Worm (Caenorhabditis elegans) whole organism, early embryonic: ENCODE data around the gene T17A3.12.

Experiments used
- B0310.2 ChIP-seq: sonication (generic microtip); optimal IDR thresholded peaks from 2 replicates; lab custom pipeline; 2016; ENCODE audit warnings: mild to moderate bottlenecking, missing genetic modification characterization, missing compliant biosample characterization
- F13C5.2 ChIP-seq: sonication (generic microtip); optimal IDR thresholded peaks from 2 replicates; lab custom pipeline; 2017; ENCODE audit warnings: mild to moderate bottlenecking, missing genetic modification characterization, inconsistent platforms, missing compliant biosample characterization
- aly-1 ChIP-seq: sonication (generic microtip); optimal IDR thresholded peaks from 2 replicates; lab custom pipeline; 2016; ENCODE audit warnings: missing genetic modification characterization, missing compliant biosample characterization
- ama-1 ChIP-seq: fragments of 150-350 bp; optimal IDR thresholded peaks from 2 replicates; lab custom pipeline; 2014
- ceh-13 ChIP-seq: fragments of 200-800 bp; sonication (Bioruptor generic); optimal IDR thresholded peaks from 2 replicates; lab custom pipeline; 2018; ENCODE audit warnings: mild to moderate bottlenecking, missing genetic modification characterization, missing compliant biosample characterization
- ceh-36 ChIP-seq: sonication (generic microtip); optimal IDR thresholded peaks from 2 replicates; lab custom pipeline; 2016; ENCODE audit warnings: missing genetic modification characterization, inconsistent platforms, missing compliant biosample characterization
- ets-7 ChIP-seq: sonication (generic microtip); optimal IDR thresholded peaks from 2 replicates; lab custom pipeline; 2016; ENCODE audit warnings: missing genotype, missing genetic modification characterization, missing compliant biosample characterization
- flt-1 ChIP-seq: fragments of 200-800 bp; sonication (Bioruptor generic); IDR thresholded peaks from 2 replicates; pipeline ENCODE4 v1.3.6; 2022; ENCODE audit warnings: missing genetic modification characterization, missing compliant biosample characterization
- hmbx-1 ChIP-seq: sonication (generic microtip); optimal IDR thresholded peaks from 2 replicates; lab custom pipeline; 2016; ENCODE audit warnings: mild to moderate bottlenecking, missing genetic modification characterization, missing compliant biosample characterization
- hmg-4 ChIP-seq: fragments of 200-800 bp; sonication (Bioruptor generic); optimal IDR thresholded peaks from 2 replicates; lab custom pipeline; 2018; ENCODE audit warnings: mild to moderate bottlenecking, missing genetic modification characterization, missing compliant biosample characterization
- hnd-1 ChIP-seq: sonication (generic microtip); optimal IDR thresholded peaks from 2 replicates; lab custom pipeline; 2016; ENCODE audit warnings: missing genetic modification characterization, missing compliant biosample characterization
- pes-1 ChIP-seq: fragments of 200-800 bp; sonication (Bioruptor generic); IDR thresholded peaks from 2 replicates; pipeline ENCODE4 v1.3.6; 2022; ENCODE audit warnings: missing genetic modification reagents, missing genetic modification characterization, missing compliant biosample characterization
- scrt-1 ChIP-seq: fragments of 200-800 bp; sonication (Bioruptor generic); IDR thresholded peaks from 2 replicates; pipeline ENCODE4 v1.3.6; 2022; ENCODE audit warnings: missing genetic modification characterization, missing compliant biosample characterization
- sea-1 ChIP-seq: fragments of 200-800 bp; sonication (Bioruptor generic); conservative IDR thresholded peaks from 2 replicates; pipeline ENCODE4 v1.3.6; 2022; ENCODE audit warnings: missing genetic modification characterization, missing compliant biosample characterization
- tbx-11 ChIP-seq: fragments of 200-800 bp; sonication (Bioruptor generic); IDR thresholded peaks from 2 replicates; pipeline ENCODE4 v1.3.6; 2022; ENCODE audit warnings: missing genetic modification characterization, missing compliant biosample characterization
- tbx-37 ChIP-seq: fragments of 200-800 bp; sonication (Bioruptor generic); conservative IDR thresholded peaks from 2 replicates; pipeline ENCODE4 v1.3.6; 2022; ENCODE audit warnings: missing genetic modification reagents, missing genetic modification characterization, missing compliant biosample characterization
- tra-4 ChIP-seq: sonication (generic microtip); optimal IDR thresholded peaks from 2 replicates; lab custom pipeline; 2017; ENCODE audit warnings: missing genetic modification characterization, missing compliant biosample characterization

Gene T17A3.12

ce11 chrIII:173501-173900 lies 28.5 kb upstream of the T17A3.12 start, which contains the start of gene F40G9.19:
Gene F40G9.19 (plus strand): TSS chrIII:173801.
- no peak for TF ChIP-seq ets-7 (tag; lab: Kevin White, UChicago)
- TF ChIP-seq tra-4 (tag; lab: Kevin White, UChicago), result no peak
- no peak for TF ChIP-seq flt-1 (GFP tag; lab: Robert Waterston, UW)
- no peak for TF ChIP-seq tbx-11 (GFP tag; lab: Robert Waterston, UW)
- TF ChIP-seq aly-1 (tag; lab: Kevin White, UChicago), result no peak
- TF ChIP-seq scrt-1 (GFP tag; lab: Robert Waterston, UW), result no peak
- TF ChIP-seq pes-1 (GFP tag; lab: Robert Waterston, UW), result no peak
- no peak for TF ChIP-seq ama-1 (lab: Kevin White, UChicago)
- TF ChIP-seq sea-1 (GFP tag; lab: Robert Waterston, UW), result no peak
- no peak for TF ChIP-seq tbx-37 (GFP tag; lab: Robert Waterston, UW)
- TF ChIP-seq F13C5.2 (tag; lab: Kevin White, UChicago), result no peak
- TF ChIP-seq ceh-13 (GFP tag; lab: Kevin White, UChicago), result no peak
- no peak for TF ChIP-seq hnd-1 (tag; lab: Kevin White, UChicago)
- TF ChIP-seq B0310.2 (tag; lab: Kevin White, UChicago), result no peak
- no peak for TF ChIP-seq hmbx-1 (tag; lab: Kevin White, UChicago)

ce11 chrIII:171617-172016 lies 26.6 kb upstream of the T17A3.12 start, which contains the start of the genes F40G9.9 and F40G9.12:
Gene F40G9.9 (minus strand): TSS chrIII:171717.
Gene F40G9.12 (plus strand): TSS chrIII:171847.
- TF ChIP-seq scrt-1 (GFP tag; lab: Robert Waterston, UW) (no peak), tra-4 (tag; lab: Kevin White, UChicago) (no peak), ets-7 (tag; lab: Kevin White, UChicago) (no peak), ceh-36 (tag; lab: Kevin White, UChicago) (no peak), hnd-1 (tag; lab: Kevin White, UChicago) (no peak)

ce11 chrIII:169478-169877 lies 24.5 kb upstream of the T17A3.12 start, which contains the start of gene F40G9.18:
Gene F40G9.18 (minus strand): TSS chrIII:169578.
- TF ChIP-seq ceh-13 (GFP tag; lab: Kevin White, UChicago), result no peak
- no peak for TF ChIP-seq hmbx-1 (tag; lab: Kevin White, UChicago)
- TF ChIP-seq sea-1 (GFP tag; lab: Robert Waterston, UW), result no peak
- no peak for TF ChIP-seq pes-1 (GFP tag; lab: Robert Waterston, UW)

ce11 chrIII:165390-165789 lies 20.4 kb upstream of the T17A3.12 start, which contains the start of gene F40G9.7:
Gene F40G9.7 (plus strand): TSS chrIII:165690.
- no peak for TF ChIP-seq aly-1 (tag; lab: Kevin White, UChicago)
- TF ChIP-seq hmbx-1 (tag; lab: Kevin White, UChicago), result no peak
- TF ChIP-seq ceh-13 (GFP tag; lab: Kevin White, UChicago), result no peak
- no peak for TF ChIP-seq hnd-1 (tag; lab: Kevin White, UChicago)
- no peak for TF ChIP-seq scrt-1 (GFP tag; lab: Robert Waterston, UW)
- no peak for TF ChIP-seq F13C5.2 (tag; lab: Kevin White, UChicago)
- no peak for TF ChIP-seq ceh-36 (tag; lab: Kevin White, UChicago)
- TF ChIP-seq B0310.2 (tag; lab: Kevin White, UChicago), result no peak
- no peak for TF ChIP-seq hmg-4 (GFP tag; lab: Kevin White, UChicago)
- no peak for TF ChIP-seq ama-1 (lab: Kevin White, UChicago)
- TF ChIP-seq sea-1 (GFP tag; lab: Robert Waterston, UW), result no peak
- TF ChIP-seq ets-7 (tag; lab: Kevin White, UChicago), result no peak
- no peak for TF ChIP-seq flt-1 (GFP tag; lab: Robert Waterston, UW)

DNA sequence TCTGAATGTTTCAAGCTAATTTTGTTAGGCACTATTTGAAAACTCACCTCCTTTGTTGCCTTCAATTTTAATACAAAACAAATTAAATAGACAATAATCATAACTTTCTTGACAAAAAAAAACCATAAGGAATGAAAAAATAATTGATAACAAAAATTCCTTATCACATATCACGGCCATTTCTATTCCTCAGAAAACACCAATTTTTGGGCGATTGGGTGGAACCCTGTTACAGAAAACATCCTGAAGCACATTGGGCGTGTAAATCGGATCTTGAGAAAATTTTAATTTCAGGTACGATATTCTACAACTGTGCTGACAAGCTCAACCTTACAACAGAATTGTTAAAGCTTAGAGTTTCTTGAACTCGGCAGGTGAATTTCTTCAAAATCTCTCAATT lies 19.8 kb upstream of the T17A3.12 start, which contains the start of gene F40G9.8:
Gene F40G9.8 (minus strand): TSS at position 101 of the 400 bp plus-strand sequence.
- no peak for TF ChIP-seq hmg-4 (GFP tag; lab: Kevin White, UChicago)
- no peak for TF ChIP-seq pes-1 (GFP tag; lab: Robert Waterston, UW)
- TF ChIP-seq ceh-36 (tag; lab: Kevin White, UChicago), result no peak
- no peak for TF ChIP-seq ceh-13 (GFP tag; lab: Kevin White, UChicago)
- no peak for TF ChIP-seq tra-4 (tag; lab: Kevin White, UChicago)
- TF ChIP-seq flt-1 (GFP tag; lab: Robert Waterston, UW), result no peak
- TF ChIP-seq ama-1 (lab: Kevin White, UChicago), result no peak
- TF ChIP-seq tbx-37 (GFP tag; lab: Robert Waterston, UW), result no peak
- no peak for TF ChIP-seq sea-1 (GFP tag; lab: Robert Waterston, UW)

DNA sequence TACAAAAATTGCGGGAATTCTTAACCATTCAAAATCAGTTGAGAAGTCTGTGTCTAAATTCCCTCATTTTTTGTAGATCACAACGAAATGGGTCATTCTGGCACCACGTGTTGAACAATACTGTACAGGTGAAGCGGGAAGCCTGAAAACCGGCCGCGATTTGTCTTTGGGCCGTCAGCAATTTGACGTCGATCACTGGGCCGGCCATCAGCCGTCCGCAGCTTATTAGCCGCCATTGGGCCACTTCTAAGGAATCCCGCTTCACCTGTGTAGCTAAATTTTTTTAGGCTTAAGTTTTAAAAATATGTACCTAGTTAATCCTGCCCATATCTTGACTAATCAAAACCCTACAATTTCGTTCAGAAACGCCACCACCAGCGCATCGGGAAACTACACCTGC lies 14.7 kb upstream of the T17A3.12 start:
- no peak for TF ChIP-seq ets-7 (tag; lab: Kevin White, UChicago)
- no peak for TF ChIP-seq tbx-11 (GFP tag; lab: Robert Waterston, UW)
- no peak for TF ChIP-seq ceh-13 (GFP tag; lab: Kevin White, UChicago)
- no peak for TF ChIP-seq hmg-4 (GFP tag; lab: Kevin White, UChicago)
- TF ChIP-seq ama-1 (lab: Kevin White, UChicago), result no peak
- TF ChIP-seq pes-1 (GFP tag; lab: Robert Waterston, UW), result no peak
- TF ChIP-seq tbx-37 (GFP tag; lab: Robert Waterston, UW), result no peak
- no peak for TF ChIP-seq ceh-36 (tag; lab: Kevin White, UChicago)
- no peak for TF ChIP-seq hnd-1 (tag; lab: Kevin White, UChicago)
- no peak for TF ChIP-seq scrt-1 (GFP tag; lab: Robert Waterston, UW)
- no peak for TF ChIP-seq hmbx-1 (tag; lab: Kevin White, UChicago)
- TF ChIP-seq F13C5.2 (tag; lab: Kevin White, UChicago), result no peak
- TF ChIP-seq tra-4 (tag; lab: Kevin White, UChicago), result no peak
- TF ChIP-seq flt-1 (GFP tag; lab: Robert Waterston, UW), result no peak
- no peak for TF ChIP-seq sea-1 (GFP tag; lab: Robert Waterston, UW)
- no peak for TF ChIP-seq aly-1 (tag; lab: Kevin White, UChicago)
- no peak for TF ChIP-seq B0310.2 (tag; lab: Kevin White, UChicago)

- TF ChIP-seq scrt-1 (GFP tag; lab: Robert Waterston, UW) (no peak), ceh-13 (GFP tag; lab: Kevin White, UChicago) (no peak)
These were observed 14.2 kb upstream of the T17A3.12 start for ce11 chrIII:159149-159548.
